Fruit fly (Drosophila melanogaster) whole organism, embryonic: ENCODE results near the gene dmrt11E.

ENCODE experiments used
- Bgb ChIP-seq: fragments of 200-800 bp; sonication (Bioruptor generic); IDR thresholded peaks from 2 replicates; pipeline ENCODE4 v1.3.6; 2022; ENCODE audit warnings: missing biosample characterization, missing genetic modification characterization; ENCODE audit not compliant: partially characterized antibody
- CG10431 ChIP-seq: fragments of 200-800 bp; sonication (Bioruptor generic); optimal IDR thresholded peaks from 3 replicates; lab custom pipeline; 2018; ENCODE audit warnings: missing biosample characterization, mild to moderate bottlenecking, missing genetic modification characterization
- CG10654 ChIP-seq: fragments of 200-800 bp; sonication (Bioruptor generic); optimal IDR thresholded peaks from 2 replicates; lab custom pipeline; 2016; ENCODE audit warnings: missing biosample characterization, missing genetic modification characterization
- CG11695 ChIP-seq: fragments of 200-800 bp; sonication (Bioruptor generic); IDR thresholded peaks from 3 replicates; pipeline ENCODE4 v1.3.6; 2022; ENCODE audit warnings: missing biosample characterization, missing genetic modification characterization
- CG12744 ChIP-seq: fragments of 200-800 bp; sonication (Bioruptor generic); optimal IDR thresholded peaks from 2 replicates; lab custom pipeline; 2016; ENCODE audit warnings: missing biosample characterization, missing genetic modification characterization
- CG13123 ChIP-seq: fragments of 200-800 bp; sonication (Bioruptor generic); optimal IDR thresholded peaks from 2 replicates; lab custom pipeline; 2016; ENCODE audit warnings: missing biosample characterization, missing genetic modification characterization
- CG13894 ChIP-seq: fragments of 200-800 bp; sonication (Bioruptor generic); optimal IDR thresholded peaks from 3 replicates; lab custom pipeline; 2018; ENCODE audit warnings: missing biosample characterization, mild to moderate bottlenecking, missing genetic modification characterization, moderate library complexity
- CG16779 ChIP-seq: fragments of 200-800 bp; sonication (Bioruptor generic); IDR thresholded peaks from 2 replicates; pipeline ENCODE4 v1.3.6; 2022; ENCODE audit warnings: missing biosample characterization, missing genetic modification characterization
- CG18476 ChIP-seq: fragments of 200-800 bp; sonication (Bioruptor generic); optimal IDR thresholded peaks from 2 replicates; lab custom pipeline; 2016; ENCODE audit warnings: missing biosample characterization, mild to moderate bottlenecking, missing genetic modification characterization
- CG18599 ChIP-seq: fragments of 200-800 bp; sonication (Bioruptor generic); optimal IDR thresholded peaks from 3 replicates; lab custom pipeline; 2017; ENCODE audit warnings: missing biosample characterization, missing genetic modification characterization, mild to moderate bottlenecking, moderate library complexity, missing genetic modification reagents
- CG18764 ChIP-seq: fragments of 200-800 bp; sonication (Bioruptor generic); optimal IDR thresholded peaks from 3 replicates; lab custom pipeline; 2016; ENCODE audit warnings: missing biosample characterization, missing genetic modification characterization
- CG2678 ChIP-seq: fragments of 200-800 bp; sonication (Bioruptor generic); optimal IDR thresholded peaks from 3 replicates; lab custom pipeline; 2019; ENCODE audit warnings: missing biosample characterization, mild to moderate bottlenecking, missing genetic modification characterization, moderate library complexity
- CG32532 ChIP-seq: fragments of 200-800 bp; sonication (Bioruptor generic); IDR thresholded peaks from 2 replicates; pipeline ENCODE4 v1.3.6; 2022; ENCODE audit warnings: missing biosample characterization, missing genetic modification characterization
- CG3726 ChIP-seq: fragments of 200-800 bp; sonication (Bioruptor generic); IDR thresholded peaks from 3 replicates; pipeline ENCODE4, ENCODE4 v1.3.6; 2022; ENCODE audit warnings: missing biosample characterization, missing genetic modification characterization
- CG3847 ChIP-seq: fragments of 200-800 bp; sonication (Bioruptor generic); IDR thresholded peaks from 2 replicates; pipeline ENCODE4 v1.3.6; 2022; ENCODE audit warnings: missing biosample characterization, missing genetic modification characterization
- CG4404 ChIP-seq: fragments of 200-800 bp; sonication (Bioruptor generic); IDR thresholded peaks from 2 replicates; pipeline ENCODE4 v1.3.6; 2022; ENCODE audit warnings: missing biosample characterization, missing genetic modification characterization
- CG4707 ChIP-seq: fragments of 200-800 bp; sonication (Bioruptor generic); optimal IDR thresholded peaks from 2 replicates; lab custom pipeline; 2018; ENCODE audit warnings: missing biosample characterization, mild to moderate bottlenecking, missing genetic modification characterization, moderate library complexity
- CG8765 ChIP-seq: fragments of 200-800 bp; sonication (Bioruptor generic); IDR thresholded peaks from 2 replicates; pipeline ENCODE4 v1.3.6; 2022; ENCODE audit warnings: missing biosample characterization, missing genetic modification characterization
- CG9817 ChIP-seq: fragments of 200-800 bp; sonication (Bioruptor generic); optimal IDR thresholded peaks from 2 replicates; lab custom pipeline; 2018; ENCODE audit warnings: missing biosample characterization, mild to moderate bottlenecking, missing genetic modification characterization, moderate library complexity
- Doc3 ChIP-seq: fragments of 200-800 bp; sonication (Bioruptor generic); IDR thresholded peaks from 3 replicates; pipeline ENCODE4 v1.3.6; 2022; ENCODE audit warnings: missing biosample characterization, missing genetic modification characterization; ENCODE audit not compliant: partially characterized antibody
- Dp ChIP-seq: fragments of 200-800 bp; sonication (Bioruptor generic); optimal IDR thresholded peaks from 2 replicates; lab custom pipeline; 2018; ENCODE audit warnings: missing biosample characterization, mild to moderate bottlenecking, missing genetic modification characterization, moderate library complexity
- E2f1 ChIP-seq: fragments of 200-800 bp; sonication (Bioruptor generic); IDR thresholded peaks from 2 replicates; pipeline ENCODE4 v1.3.6; 2022; ENCODE audit warnings: missing biosample characterization, missing genetic modification characterization
- Fer2 ChIP-seq: fragments of 200-800 bp; sonication (Bioruptor generic); optimal IDR thresholded peaks from 2 replicates; lab custom pipeline; 2018; ENCODE audit warnings: missing biosample characterization, mild to moderate bottlenecking, missing genetic modification characterization, moderate library complexity
- H2.0 ChIP-seq: fragments of 200-800 bp; sonication (Bioruptor generic); IDR thresholded peaks from 2 replicates; pipeline ENCODE4 v1.3.6; 2022; ENCODE audit warnings: missing biosample characterization, missing genetic modification characterization
- NfI ChIP-seq: fragments of 200-800 bp; sonication (Bioruptor generic); optimal IDR thresholded peaks from 3 replicates; lab custom pipeline; 2018; ENCODE audit warnings: missing biosample characterization, mild to moderate bottlenecking, missing genetic modification characterization, moderate library complexity
- Opbp ChIP-seq: fragments of 200-800 bp; sonication (Bioruptor generic); IDR thresholded peaks from 3 replicates; pipeline ENCODE4 v1.3.6; 2022; ENCODE audit warnings: missing biosample characterization, missing genetic modification characterization; ENCODE audit not compliant: partially characterized antibody
- Side ChIP-seq: fragments of 200-800 bp; sonication (Bioruptor generic); optimal IDR thresholded peaks from 2 replicates; lab custom pipeline; 2016; ENCODE audit warnings: missing biosample characterization, missing genetic modification characterization
- Xbp1 ChIP-seq: fragments of 200-800 bp; sonication (Bioruptor generic); optimal IDR thresholded peaks from 3 replicates; lab custom pipeline; 2016; ENCODE audit warnings: missing biosample characterization, mild to moderate bottlenecking, missing genetic modification characterization
- bbx ChIP-seq: fragments of 200-800 bp; sonication (Bioruptor generic); IDR thresholded peaks from 2 replicates; pipeline ENCODE4 v1.3.6; 2022; ENCODE audit warnings: missing biosample characterization, missing genetic modification characterization; ENCODE audit not compliant: partially characterized antibody
- bowl ChIP-seq: fragments of 200-800 bp; sonication (Bioruptor generic); IDR thresholded peaks from 2 replicates; pipeline ENCODE4 v1.3.6; 2022; ENCODE audit warnings: missing biosample characterization, missing genetic modification characterization
- crol ChIP-seq: fragments of 200-800 bp; sonication (Bioruptor generic); IDR thresholded peaks from 2 replicates; pipeline ENCODE4 v1.3.6; 2022; ENCODE audit warnings: missing biosample characterization, missing genetic modification characterization
- dmrt99B ChIP-seq: fragments of 200-800 bp; sonication (Bioruptor generic); optimal IDR thresholded peaks from 2 replicates; lab custom pipeline; 2018; ENCODE audit warnings: missing biosample characterization, mild to moderate bottlenecking, missing genetic modification characterization, moderate library complexity
- grau ChIP-seq: fragments of 200-800 bp; optimal IDR thresholded peaks from 3 replicates; lab custom pipeline; 2019; ENCODE audit warnings: missing biosample characterization, mild to moderate bottlenecking, missing genetic modification characterization, moderate library complexity
- jing ChIP-seq: fragments of 200-800 bp; sonication (Bioruptor generic); optimal IDR thresholded peaks from 2 replicates; lab custom pipeline; 2018; ENCODE audit warnings: missing biosample characterization, mild to moderate bottlenecking, missing genetic modification characterization
- kay ChIP-seq: fragments of 200-800 bp; sonication (Bioruptor generic); optimal IDR thresholded peaks from 2 replicates; lab custom pipeline; 2016; ENCODE audit warnings: missing biosample characterization, missing genetic modification characterization
- lab ChIP-seq: fragments of 200-800 bp; sonication (Bioruptor generic); optimal IDR thresholded peaks from 3 replicates; lab custom pipeline; 2017; ENCODE audit warnings: missing biosample characterization, missing genetic modification characterization, mild to moderate bottlenecking, moderate library complexity, missing genetic modification reagents
- mirr ChIP-seq: fragments of 200-800 bp; sonication (Bioruptor generic); optimal IDR thresholded peaks from 3 replicates; lab custom pipeline; 2018; ENCODE audit warnings: missing biosample characterization, mild to moderate bottlenecking, missing genetic modification characterization
- nerfin-2 ChIP-seq: fragments of 200-800 bp; sonication (Bioruptor generic); IDR thresholded peaks from 2 replicates; pipeline ENCODE4 v1.3.6; 2022; ENCODE audit warnings: missing biosample characterization, missing genetic modification characterization; ENCODE audit not compliant: partially characterized antibody
- pan ChIP-seq, 4 experiments: fragments of >200 bp in 3 of 4; fragments of 200-800 bp in 1 of 4; sonication (Bioruptor generic) in 1 of 4; optimal IDR thresholded peaks in 3 of 4; IDR thresholded peaks in 1 of 4; 2 replicates each; pipeline versions ENCODE4 v1.3.6 to Lab custom; 2017 to 2022; ENCODE audit warnings: missing biosample characterization in 2 of 4, missing genetic modification characterization in 2 of 4, mixed read lengths in 1 of 4
- peb ChIP-seq: fragments of 200-800 bp; sonication (Bioruptor generic); IDR thresholded peaks from 2 replicates; pipeline ENCODE4 v1.3.6; 2022; ENCODE audit warnings: missing biosample characterization, missing genetic modification characterization
- pho ChIP-seq: fragments of 200-800 bp; sonication (Bioruptor generic); optimal IDR thresholded peaks from 2 replicates; lab custom pipeline; 2016; ENCODE audit warnings: missing biosample characterization, missing genetic modification characterization
- repo ChIP-seq: fragments of 200-800 bp; sonication (Bioruptor generic); optimal IDR thresholded peaks from 2 replicates; lab custom pipeline; 2016; ENCODE audit warnings: missing biosample characterization, missing genetic modification characterization
- slbo ChIP-seq: fragments of 200-800 bp; sonication (Bioruptor generic); IDR thresholded peaks from 2 replicates; pipeline ENCODE4 v1.3.6; 2022; ENCODE audit warnings: missing biosample characterization, missing genetic modification characterization
- slp2 ChIP-seq: fragments of 200-800 bp; sonication (Bioruptor generic); optimal IDR thresholded peaks from 2 replicates; lab custom pipeline; 2016; ENCODE audit warnings: missing biosample characterization, missing genetic modification characterization
- sr ChIP-seq: fragments of 200-800 bp; sonication (Bioruptor generic); IDR thresholded peaks from 3 replicates; pipeline ENCODE4 v1.3.6; 2022; ENCODE audit warnings: missing biosample characterization, missing genetic modification characterization
- tll ChIP-seq, 2 experiments: fragments of 200-800 bp in 1 of 2; fragments of >200 bp in 1 of 2; sonication (Bioruptor generic) in 1 of 2; optimal IDR thresholded peaks; 2 replicates each; lab custom pipeline; 2017 to 2019; ENCODE audit warnings: missing biosample characterization in 2 of 2, missing genetic modification characterization in 2 of 2, mild to moderate bottlenecking in 1 of 2, moderate library complexity in 1 of 2
- wdn ChIP-seq: fragments of 200-800 bp; sonication (Bioruptor generic); IDR thresholded peaks from 2 replicates; pipeline ENCODE4 v1.3.6; 2022; ENCODE audit warnings: missing biosample characterization, missing genetic modification characterization
- zen ChIP-seq: fragments of 200-800 bp; sonication (Bioruptor generic); optimal IDR thresholded peaks from 3 replicates; lab custom pipeline; 2018; ENCODE audit warnings: missing biosample characterization, mild to moderate bottlenecking, missing genetic modification characterization, moderate library complexity

dmrt11E gene

DNA sequence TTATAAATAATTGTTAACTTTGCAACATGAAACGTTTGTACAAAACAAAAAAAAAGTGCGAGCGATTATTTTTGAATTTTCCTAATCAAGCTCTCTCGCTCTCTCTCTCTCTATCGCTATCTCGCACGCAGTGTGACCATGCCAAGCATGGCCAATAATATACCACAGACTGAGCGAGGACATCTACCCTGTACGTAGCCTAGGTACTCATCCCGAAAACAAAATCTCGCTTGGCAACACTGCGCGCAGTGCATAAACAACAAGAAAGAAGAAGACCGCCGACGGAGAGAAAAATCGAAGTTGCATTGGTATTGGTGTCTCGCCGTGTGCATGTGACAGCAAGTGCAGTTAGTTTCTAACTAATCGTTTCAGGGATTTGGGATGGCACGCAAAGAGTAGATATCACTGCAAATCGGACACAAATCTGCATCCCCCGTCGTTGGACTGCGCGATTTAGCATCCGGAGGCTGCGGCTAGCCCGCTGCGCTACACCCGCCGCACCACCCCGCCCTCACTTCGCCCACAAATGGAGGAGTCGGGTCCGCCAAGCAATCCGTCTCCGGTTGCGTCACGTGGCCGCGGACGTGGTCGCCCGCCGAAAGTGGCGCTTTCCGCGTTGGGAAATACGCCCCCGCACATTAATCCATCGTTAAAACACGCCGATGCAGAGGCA is 45.1 kb downstream of the dmrt11E start, which contains the start of the genes CG1998 and Set2 (continued):
- TF ChIP-seq Bgb (GFP tag; lab: Robert Waterston, UW) = peak; percentile 54; the same call in 1 of the 2 replicates
- TF ChIP-seq CG3726 = no peak
- TF ChIP-seq dmrt99B (tag; lab: Kevin White, UChicago) = no peak
- TF ChIP-seq wdn (GFP tag; lab: Robert Waterston, UW) = no peak
- TF ChIP-seq lab (GFP tag; lab: Kevin White, UChicago) = no peak
- TF ChIP-seq Dp (GFP tag; lab: Kevin White, UChicago) = peak; percentile 80
- TF ChIP-seq tll (GFP tag; optimal IDR thresholded peaks at IDR 0.05; lab: Kevin White, UChicago) = peak in 1 of 2 experiments; percentile 45
- TF ChIP-seq sr (GFP tag; lab: Robert Waterston, UW) = no peak
- no peak for TF ChIP-seq CG8765 (GFP tag; lab: Robert Waterston, UW)
- TF ChIP-seq pan (optimal IDR thresholded peaks at IDR 0.05; lab: Kevin White, UChicago) = no peak
- peak in 1 of 2 experiments; percentile 34 for TF ChIP-seq pan (GFP tag; optimal IDR thresholded peaks at IDR 0.05 in 1 of 2, IDR thresholded peaks at IDR 0.05 in 1 of 2)
- TF ChIP-seq CG4707 (GFP tag; lab: Kevin White, UChicago) = no peak
- no peak for TF ChIP-seq Doc3 (GFP tag; lab: Robert Waterston, UW)
- TF ChIP-seq Fer2 = no peak
- peak; percentile 92 for TF ChIP-seq crol (GFP tag; lab: Robert Waterston, UW)
- no peak for TF ChIP-seq CG18764
- TF ChIP-seq CG32532 (GFP tag; lab: Robert Waterston, UW) = peak; percentile 45; the same call in 1 of the 2 replicates
- TF ChIP-seq CG18476 (GFP tag; lab: Kevin White, UChicago) = no peak
- TF ChIP-seq CG10654 (GFP tag; lab: Kevin White, UChicago) = peak; percentile 10
- peak; percentile 16 for TF ChIP-seq repo (GFP tag; lab: Kevin White, UChicago)
- no peak for TF ChIP-seq CG13123 (GFP tag; lab: Kevin White, UChicago)
- peak; percentile 1 for TF ChIP-seq mirr (GFP tag; lab: Kevin White, UChicago)
- TF ChIP-seq bowl (GFP tag; lab: Robert Waterston, UW) = no peak
- no peak for TF ChIP-seq CG12744 (GFP tag; lab: Kevin White, UChicago)
- TF ChIP-seq E2f1 (GFP tag; lab: Robert Waterston, UW) = no peak
- peak; percentile 37 for TF ChIP-seq grau
- TF ChIP-seq H2.0 (GFP tag; lab: Robert Waterston, UW) = no peak
- TF ChIP-seq CG16779 (GFP tag; lab: Robert Waterston, UW) = no peak
- TF ChIP-seq Side (GFP tag; lab: Kevin White, UChicago) = no peak
- peak; percentile 27; the same call in 1 of the 2 replicates for TF ChIP-seq bbx (GFP tag; lab: Robert Waterston, UW)
- peak; percentile 9 for TF ChIP-seq NfI (GFP tag; lab: Kevin White, UChicago)
- no peak for TF ChIP-seq kay (GFP tag; lab: Kevin White, UChicago)
- TF ChIP-seq jing (GFP tag; lab: Kevin White, UChicago) = no peak
- no peak for TF ChIP-seq nerfin-2 (GFP tag; lab: Robert Waterston, UW)
- TF ChIP-seq CG10431 (GFP tag; lab: Kevin White, UChicago) = no peak
- no peak for TF ChIP-seq peb (GFP tag; lab: Robert Waterston, UW)
- TF ChIP-seq Xbp1 = peak; percentile 53
- TF ChIP-seq CG2678 (tag; lab: Kevin White, UChicago) = no peak
- peak; percentile 88 for TF ChIP-seq CG3847 (GFP tag; lab: Robert Waterston, UW)
- peak; percentile 51 for TF ChIP-seq CG13894 (tag; lab: Kevin White, UChicago)
- TF ChIP-seq zen = peak; percentile 17
- TF ChIP-seq slp2 = peak; percentile 13
- TF ChIP-seq CG9817 = peak; percentile 11
- TF ChIP-seq Opbp (GFP tag; lab: Robert Waterston, UW) = peak; percentile 66; the same call in 2 of the 3 replicates
- peak; percentile 32 for TF ChIP-seq pho (GFP tag; lab: Kevin White, UChicago)
- TF ChIP-seq CG4404 (GFP tag; lab: Robert Waterston, UW) = no peak
- TF ChIP-seq CG18599 (GFP tag; lab: Kevin White, UChicago) = no peak
- TF ChIP-seq slbo (GFP tag; lab: Robert Waterston, UW) = peak; percentile 29; the same call in 1 of the 2 replicates
- no peak for TF ChIP-seq CG11695
